Worm (Caenorhabditis elegans) whole organism, L4 larva: ENCODE results near the gene hap-1.

Experiments
- ZK546.5 ChIP-seq, 2 experiments: sonication (generic microtip); optimal IDR thresholded peaks; 2 replicates each; lab custom pipeline; 2017; ENCODE audit warnings: missing biosample characterization in 2 of 2, missing genetic modification characterization in 2 of 2
- ama-1 ChIP-seq: fragments of 150-350 bp; optimal IDR thresholded peaks from 2 replicates; lab custom pipeline; 2014; ENCODE audit warnings: inconsistent platforms, mixed read lengths
- attf-4 ChIP-seq: sonication (generic microtip); optimal IDR thresholded peaks from 3 replicates; lab custom pipeline; 2017; ENCODE audit warnings: missing biosample characterization, missing genetic modification characterization
- nhr-42 ChIP-seq: fragments of 200-800 bp; sonication (Bioruptor generic); IDR thresholded peaks from 2 replicates; pipeline ENCODE4 v1.3.6; 2022; ENCODE audit warnings: missing genetic modification characterization, missing compliant biosample characterization
- pha-4 ChIP-seq, 2 experiments: fragments of 150-350 bp in 1 of 2; fragments of 200-800 bp in 1 of 2; sonication (Bioruptor generic) in 1 of 2; IDR thresholded peaks in 1 of 2; optimal IDR thresholded peaks in 1 of 2; 2 replicates each; pipeline versions ENCODE4 v1.3.6 to Lab custom; 2014 to 2022; ENCODE audit warnings: missing genetic modification characterization in 2 of 2, missing genetic modification reagents in 2 of 2, missing biosample characterization in 1 of 2, missing compliant biosample characterization in 1 of 2
- pqm-1 ChIP-seq: sonication (generic microtip); optimal IDR thresholded peaks from 2 replicates; lab custom pipeline; 2017; ENCODE audit warnings: missing biosample characterization, missing genetic modification characterization
- vab-7 ChIP-seq: fragments of 200-800 bp; sonication (Bioruptor generic); IDR thresholded peaks from 2 replicates; pipeline ENCODE4 v1.3.6; 2022; ENCODE audit warnings: missing genetic modification reagents, missing genetic modification characterization, missing compliant biosample characterization
- zag-1 ChIP-seq: fragments of 150-350 bp; optimal IDR thresholded peaks from 2 replicates; lab custom pipeline; 2014; ENCODE audit warnings: missing biosample characterization, missing genetic modification characterization
- zip-11 ChIP-seq: fragments of 200-800 bp; sonication (Bioruptor generic); IDR thresholded peaks from 2 replicates; pipeline ENCODE4 v1.3.6; 2022; ENCODE audit warnings: missing genetic modification characterization, missing compliant biosample characterization

DNA sequence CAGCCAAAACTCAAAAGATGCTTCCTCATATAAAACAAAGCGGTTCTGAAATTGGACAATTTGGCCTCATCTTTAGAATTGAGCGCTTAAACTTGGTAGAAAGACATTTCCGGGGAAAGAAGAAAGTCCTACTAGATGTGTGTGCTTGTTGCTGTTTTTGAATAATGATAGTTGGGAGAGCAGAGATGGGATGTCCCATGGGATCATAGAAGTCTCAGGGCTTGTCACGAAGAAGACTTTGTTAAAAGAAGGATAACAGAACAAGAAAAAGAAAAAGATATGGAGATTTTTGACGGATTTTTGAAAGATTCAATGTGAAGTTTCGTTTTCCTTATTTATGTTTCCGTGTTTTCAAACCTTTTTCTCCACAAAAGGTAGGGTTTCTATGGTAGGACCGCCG is 45.1 kb upstream of the hap-1 start, which contains the start of gene ZC155.2:
- TF ChIP-seq pqm-1 (no peak), ZK546.5 (tag; optimal IDR thresholded peaks at IDR 0.05; lab: Kevin White, UChicago) (no peak), zip-11 (no peak), vab-7 (GFP tag; lab: Robert Waterston, UW) (no peak), zag-1 (no peak), ama-1 (lab: Kevin White, UChicago) (no peak), attf-4 (no peak), nhr-42 (GFP tag; lab: Robert Waterston, UW) (no peak), pha-4 (GFP tag; IDR thresholded peaks at IDR 0.05; lab: Robert Waterston, UW) (no peak), pha-4 (tag; optimal IDR thresholded peaks at IDR 0.05; lab: Kevin White, UChicago) (no peak)
